Worm (Caenorhabditis elegans): ENCODE measurements around the gene Y39G8B.10.
A peak's percentile ranks its signal among the peaks of the same experiment; 100 is the strongest.

The Y39G8B.10 gene

ce11 chrII:13951986-13952385, 30.9 kb downstream of the Y39G8B.10 start:
- no peak for TF ChIP-seq nhr-23 (tag; optimal IDR thresholded peaks at IDR 0.05)
- TF ChIP-seq ztf-1 (GFP tag; conservative IDR thresholded peaks at IDR 0.05): no peak

ce11 chrII:13949290-13949689, 33.6 kb downstream of the Y39G8B.10 start, which contains the start of gene sre-44:
sre-44 (plus strand) TSS chrII:13949590.
- TF ChIP-seq elt-3 (tag; optimal IDR thresholded peaks at IDR 0.05) (no peak), elt-1 (tag; optimal IDR thresholded peaks at IDR 0.05) (no peak), alr-1 (tag; optimal IDR thresholded peaks at IDR 0.05) (no peak), ztf-1 (GFP tag; conservative IDR thresholded peaks at IDR 0.05) (no peak), C34F6.9 (tag; optimal IDR thresholded peaks at IDR 0.05) (no peak), egl-27 (tag; optimal IDR thresholded peaks at IDR 0.05) (no peak), lin-13 (GFP tag; optimal IDR thresholded peaks at IDR 0.05) (no peak), snpc-4 (tag; optimal IDR thresholded peaks at IDR 0.05) (no peak), nhr-25 (tag; optimal IDR thresholded peaks at IDR 0.05) (no peak), ama-1 (optimal IDR thresholded peaks at IDR 0.05) (no peak), ZK546.5 (tag; optimal IDR thresholded peaks at IDR 0.05) (no peak), aly-2 (tag; optimal IDR thresholded peaks at IDR 0.05) (no peak), gmeb-1 (tag; optimal IDR thresholded peaks at IDR 0.05) (no peak), skn-1 (tag; optimal IDR thresholded peaks at IDR 0.05) (no peak), peb-1 (tag; optimal IDR thresholded peaks at IDR 0.05) (no peak), ceh-82 (tag; optimal IDR thresholded peaks at IDR 0.05) (no peak), unc-62 (GFP tag; optimal IDR thresholded peaks at IDR 0.05) (no peak), blmp-1 (tag; optimal IDR thresholded peaks at IDR 0.05; ENCODE audit: insufficient read depth) (no peak), nhr-21 (tag; optimal IDR thresholded peaks at IDR 0.05) (no peak)

- TF ChIP-seq fos-1 (tag; optimal IDR thresholded peaks at IDR 0.05) (peak; percentile 3), aly-2 (tag; optimal IDR thresholded peaks at IDR 0.05) (no peak), nhr-77 (tag; optimal IDR thresholded peaks at IDR 0.05) (no peak), lin-13 (GFP tag; optimal IDR thresholded peaks at IDR 0.05) (no peak)
Observed at ce11 chrII:13945527-13945926, 37.4 kb downstream of the Y39G8B.10 start.

- TF ChIP-seq alr-1 (tag; optimal IDR thresholded peaks at IDR 0.05): no peak
Observed at ce11 chrII:13939531-13939930, 43.4 kb downstream of the Y39G8B.10 start, which contains the start of gene W07G1.1. W07G1.1 (minus strand) TSS chrII:13939631.

ce11 chrII:13938290-13938689, 44.6 kb downstream of the Y39G8B.10 start:
- TF ChIP-seq nhr-77 (tag; optimal IDR thresholded peaks at IDR 0.05): no peak
- no peak for TF ChIP-seq elt-1 (tag; optimal IDR thresholded peaks at IDR 0.05)
- TF ChIP-seq F13H6.1 (tag; optimal IDR thresholded peaks at IDR 0.05): no peak
- no peak for TF ChIP-seq gmeb-1 (tag; optimal IDR thresholded peaks at IDR 0.05)
- no peak for TF ChIP-seq unc-39 (tag; optimal IDR thresholded peaks at IDR 0.05)
- no peak for TF ChIP-seq ceh-82 (tag; optimal IDR thresholded peaks at IDR 0.05)
- TF ChIP-seq nhr-6 (tag; optimal IDR thresholded peaks at IDR 0.05): no peak

- TF ChIP-seq ztf-1 (GFP tag; conservative IDR thresholded peaks at IDR 0.05) (no peak), ceh-82 (tag; optimal IDR thresholded peaks at IDR 0.05) (no peak), unc-39 (tag; optimal IDR thresholded peaks at IDR 0.05) (no peak), lsy-2 (tag; optimal IDR thresholded peaks at IDR 0.05) (no peak), gmeb-1 (tag; optimal IDR thresholded peaks at IDR 0.05) (no peak), zag-1 (tag; optimal IDR thresholded peaks at IDR 0.05) (no peak), nhr-6 (tag; optimal IDR thresholded peaks at IDR 0.05) (no peak), mdl-1 (tag; optimal IDR thresholded peaks at IDR 0.05) (no peak), nhr-12 (tag; optimal IDR thresholded peaks at IDR 0.05) (no peak), ztf-11 (tag; optimal IDR thresholded peaks at IDR 0.05) (no peak), nhr-25 (tag; optimal IDR thresholded peaks at IDR 0.05) (no peak), skn-1 (tag; optimal IDR thresholded peaks at IDR 0.05) (no peak), fos-1 (tag; optimal IDR thresholded peaks at IDR 0.05) (no peak), nhr-21 (tag; optimal IDR thresholded peaks at IDR 0.05) (no peak), alr-1 (tag; optimal IDR thresholded peaks at IDR 0.05) (no peak), C34F6.9 (tag; optimal IDR thresholded peaks at IDR 0.05) (no peak), nhr-10 (tag; optimal IDR thresholded peaks at IDR 0.05) (no peak)
Observed at ce11 chrII:13935907-13936306, 47.0 kb downstream of the Y39G8B.10 start.

ce11 chrII:13933534-13933933, 49.4 kb downstream of the Y39G8B.10 start:
- TF ChIP-seq unc-62 (GFP tag; optimal IDR thresholded peaks at IDR 0.05) (no peak), peb-1 (tag; optimal IDR thresholded peaks at IDR 0.05) (no peak), elt-3 (tag; optimal IDR thresholded peaks at IDR 0.05) (no peak), nhr-10 (tag; optimal IDR thresholded peaks at IDR 0.05) (no peak), nhr-129 (tag; optimal IDR thresholded peaks at IDR 0.05) (no peak), alr-1 (tag; optimal IDR thresholded peaks at IDR 0.05) (no peak), nhr-237 (tag; optimal IDR thresholded peaks at IDR 0.05) (no peak), nhr-11 (tag; optimal IDR thresholded peaks at IDR 0.05) (no peak), ztf-4 (tag; optimal IDR thresholded peaks at IDR 0.05) (no peak), nhr-6 (tag; optimal IDR thresholded peaks at IDR 0.05) (no peak), unc-39 (tag; optimal IDR thresholded peaks at IDR 0.05) (no peak), unc-55 (GFP tag; optimal IDR thresholded peaks at IDR 0.05) (no peak), ztf-11 (tag; optimal IDR thresholded peaks at IDR 0.05) (no peak), R02D3.7 (tag; optimal IDR thresholded peaks at IDR 0.05) (no peak), zag-1 (tag; optimal IDR thresholded peaks at IDR 0.05) (no peak), ZK546.5 (tag; optimal IDR thresholded peaks at IDR 0.05) (no peak)
